Fruit fly (Drosophila melanogaster): Measurements from ENCODE around the gene Tsp66E.

dm6 chr3L:8925679-8926078 is 13.4 kb downstream of the Tsp66E start:
- TF ChIP-seq Ets21C (GFP tag; optimal IDR thresholded peaks at IDR 0.05), result no peak
- no peak for TF ChIP-seq CG15336 (GFP tag; IDR thresholded peaks at IDR 0.05)
